Worm (Caenorhabditis elegans) whole organism, late embryonic: ENCODE measurements around the gene F20B6.4.

ENCODE experiments used
- eyg-1 ChIP-seq: sonication (generic microtip); optimal IDR thresholded peaks from 2 replicates; lab custom pipeline; 2016; ENCODE audit warnings: missing genotype, missing genetic modification characterization, missing compliant biosample characterization
- fax-1 ChIP-seq: sonication (generic microtip); optimal IDR thresholded peaks from 2 replicates; lab custom pipeline; 2016; ENCODE audit warnings: missing genotype, missing genetic modification characterization, missing compliant biosample characterization
- hlh-13 ChIP-seq: fragments of 200-800 bp; sonication (Bioruptor generic); optimal IDR thresholded peaks from 2 replicates; lab custom pipeline; 2018; ENCODE audit warnings: mild to moderate bottlenecking, missing genetic modification characterization, missing compliant biosample characterization
- lin-11 ChIP-seq: fragments of 200-800 bp; sonication (Bioruptor generic); optimal IDR thresholded peaks from 2 replicates; lab custom pipeline; 2018; ENCODE audit warnings: mild to moderate bottlenecking, missing genetic modification characterization, missing compliant biosample characterization
- mec-3 ChIP-seq: sonication (generic microtip); optimal IDR thresholded peaks from 2 replicates; lab custom pipeline; 2016; ENCODE audit warnings: borderline replicate concordance, missing genetic modification characterization, missing compliant biosample characterization
- nhr-11 ChIP-seq: fragments of 150-350 bp; optimal IDR thresholded peaks from 2 replicates; lab custom pipeline; 2014; ENCODE audit warnings: missing biosample characterization, missing genetic modification characterization
- pha-4 ChIP-seq: fragments of 150-350 bp; optimal IDR thresholded peaks from 2 replicates; lab custom pipeline; 2018; ENCODE audit warnings: missing biosample characterization, missing genetic modification reagents, missing genetic modification characterization
- pqm-1 ChIP-seq: sonication (generic microtip); optimal IDR thresholded peaks from 2 replicates; lab custom pipeline; 2016; ENCODE audit warnings: missing genetic modification characterization, missing compliant biosample characterization
- sdc-2 ChIP-seq: sonication (generic microtip); optimal IDR thresholded peaks from 2 replicates; lab custom pipeline; 2016; ENCODE audit warnings: missing genotype, missing genetic modification characterization, missing compliant biosample characterization
- tbx-2 ChIP-seq: sonication (generic microtip); optimal IDR thresholded peaks from 2 replicates; lab custom pipeline; 2016; ENCODE audit warnings: missing genetic modification characterization, missing compliant biosample characterization
- unc-86 ChIP-seq: sonication (generic microtip); optimal IDR thresholded peaks from 2 replicates; lab custom pipeline; 2016; ENCODE audit warnings: missing genetic modification characterization, missing compliant biosample characterization

DNA sequence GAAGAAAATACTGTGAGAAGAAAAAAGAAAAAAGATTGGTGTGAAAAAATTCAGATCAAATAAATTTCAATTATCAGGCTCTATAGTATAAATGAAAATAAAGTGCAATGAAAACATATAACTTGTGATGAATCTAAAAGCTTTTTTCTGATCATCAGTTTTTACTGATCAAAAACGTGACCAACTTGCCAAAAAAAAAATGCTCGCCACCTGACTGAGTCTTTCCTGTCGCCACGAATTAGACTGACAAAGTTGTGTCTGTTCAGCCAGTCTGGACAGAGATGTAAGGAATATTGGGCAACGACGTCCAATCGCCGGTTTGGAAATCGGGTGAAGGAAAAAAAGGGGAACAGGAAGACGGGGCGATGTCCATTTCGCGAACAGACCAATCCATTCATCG, 23.2 kb upstream of the F20B6.4 start:
- TF ChIP-seq hlh-13 (GFP tag; lab: Kevin White, UChicago) (no peak), pqm-1 (tag; lab: Kevin White, UChicago) (no peak), tbx-2 (tag; lab: Kevin White, UChicago) (no peak), nhr-11 (tag; lab: Kevin White, UChicago) (no peak), pha-4 (tag; lab: Kevin White, UChicago) (no peak), eyg-1 (tag; lab: Kevin White, UChicago) (no peak), unc-86 (no peak), mec-3 (tag; lab: Kevin White, UChicago) (no peak), sdc-2 (tag; lab: Kevin White, UChicago) (no peak), lin-11 (tag; lab: Kevin White, UChicago) (no peak), fax-1 (tag; lab: Kevin White, UChicago) (no peak)
